Fruit fly (Drosophila melanogaster): ENCODE measurements around the gene sgg.
A peak's percentile ranks its signal among the peaks of the same experiment; 100 is the strongest.

Gene sgg

DNA sequence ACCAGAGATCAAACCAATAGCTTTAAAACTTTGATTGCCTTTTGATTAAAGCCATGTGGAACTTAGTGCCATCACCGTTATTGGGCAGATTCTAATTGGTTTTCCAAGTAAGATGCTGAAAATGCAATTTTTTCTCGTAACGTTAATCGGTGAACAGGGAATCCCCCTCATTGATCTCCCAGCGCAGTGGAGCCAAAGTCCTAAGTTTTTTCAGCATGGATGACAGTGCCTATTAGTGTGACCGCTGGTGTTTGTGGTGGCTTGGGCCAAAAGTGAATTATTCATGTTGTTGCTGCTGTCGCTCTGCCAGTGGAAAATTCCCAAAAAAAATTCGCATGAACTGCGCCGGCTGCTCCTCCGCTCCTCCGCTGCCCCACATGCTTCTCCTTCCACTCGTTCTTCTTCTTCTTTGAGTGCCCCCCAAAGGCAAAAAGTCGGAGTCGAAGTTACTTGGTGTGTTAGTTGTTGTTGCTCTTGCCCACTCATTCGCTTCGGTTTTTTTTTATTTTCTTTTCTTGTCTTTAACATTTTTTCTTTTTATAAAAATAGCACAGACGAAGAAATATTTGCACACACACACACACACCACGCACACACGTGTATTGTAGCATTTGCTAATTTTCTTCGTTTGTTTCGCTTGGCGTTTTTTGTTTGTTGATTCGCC lies 14.3 kb downstream of the sgg start (continued):
- no peak for TF ChIP-seq CG30020 (tag; optimal IDR thresholded peaks at IDR 0.05)
- peak; percentile 2 for TF ChIP-seq Dip3 (GFP tag; optimal IDR thresholded peaks at IDR 0.05)
- TF ChIP-seq crol (GFP tag; IDR thresholded peaks at IDR 0.05) = no peak
- TF ChIP-seq knrl (GFP tag; IDR thresholded peaks at IDR 0.05; ENCODE audit: partially characterized antibody) = 0 out of 3 replicates have a peak, but pooled peaks have one; percentile 6
- peak; percentile 20 for TF ChIP-seq CG17385 (GFP tag; optimal IDR thresholded peaks at IDR 0.05)
- TF ChIP-seq Abd-B (GFP tag; optimal IDR thresholded peaks at IDR 0.05) = no peak
- no peak for TF ChIP-seq CG18011 (GFP tag; optimal IDR thresholded peaks at IDR 0.05)
- TF ChIP-seq CG11695 (GFP tag; IDR thresholded peaks at IDR 0.05) = 0 out of 3 replicates have a peak, but pooled peaks have one; percentile 37
- no peak for TF ChIP-seq Blimp-1 (GFP tag; optimal IDR thresholded peaks at IDR 0.05)
- no peak for TF ChIP-seq Gug (GFP tag; IDR thresholded peaks at IDR 0.05)
- no peak for TF ChIP-seq prd (optimal IDR thresholded peaks at IDR 0.05)
- 0 out of 3 replicates have a peak, but pooled peaks have one; percentile 16 for TF ChIP-seq prd (GFP tag; IDR thresholded peaks at IDR 0.05)
- TF ChIP-seq ro (GFP tag; IDR thresholded peaks at IDR 0.05) = no peak
- no peak for TF ChIP-seq bigmax (GFP tag; optimal IDR thresholded peaks at IDR 0.05)
- TF ChIP-seq CG31388 (GFP tag; optimal IDR thresholded peaks at IDR 0.05) = no peak
- peak; percentile 51 for TF ChIP-seq nom (GFP tag; optimal IDR thresholded peaks at IDR 0.05)
- no peak for TF ChIP-seq CG15269 (tag; optimal IDR thresholded peaks at IDR 0.05)
- no peak for TF ChIP-seq wdn (GFP tag; IDR thresholded peaks at IDR 0.05)
- TF ChIP-seq ase (GFP tag; IDR thresholded peaks at IDR 0.05) = 0 out of 3 replicates have a peak, but pooled peaks have one; percentile 18
- no peak for TF ChIP-seq CG8359 (GFP tag; optimal IDR thresholded peaks at IDR 0.05; ENCODE audit: borderline replicate concordance)
- no peak for TF ChIP-seq CG14860 (GFP tag; IDR thresholded peaks at IDR 0.05; ENCODE audit: partially characterized antibody)
- TF ChIP-seq nerfin-2 (GFP tag; IDR thresholded peaks at IDR 0.05; ENCODE audit: partially characterized antibody) = no peak
- no peak for TF ChIP-seq tin (GFP tag; optimal IDR thresholded peaks at IDR 0.05)
- TF ChIP-seq CG33213 (GFP tag; optimal IDR thresholded peaks at IDR 0.05) = no peak
- TF ChIP-seq Stat92E (GFP tag; optimal IDR thresholded peaks at IDR 0.05) = peak in 1 of 3 experiments; percentile 18
- peak; percentile 41; the same call in 1 of the 3 replicates for TF ChIP-seq z (GFP tag; IDR thresholded peaks at IDR 0.05)
- 0 out of 2 replicates have a peak, but pooled peaks have one; percentile 64 for TF ChIP-seq CG11696 (GFP tag; IDR thresholded peaks at IDR 0.05)
- TF ChIP-seq H2.0 (GFP tag; IDR thresholded peaks at IDR 0.05) = 0 out of 2 replicates have a peak, but pooled peaks have one; percentile 7
- TF ChIP-seq al (GFP tag; IDR thresholded peaks at IDR 0.05) = 0 out of 2 replicates have a peak, but pooled peaks have one; percentile 42
- TF ChIP-seq vvl (GFP tag; IDR thresholded peaks at IDR 0.05) = peak; percentile 14; the same call in 1 of the 2 replicates
- 0 out of 2 replicates have a peak, but pooled peaks have one; percentile 28 for TF ChIP-seq Rfx (GFP tag; IDR thresholded peaks at IDR 0.05)
- no peak for TF ChIP-seq aop (GFP tag; IDR thresholded peaks at IDR 0.05)
- TF ChIP-seq sd (tag; optimal IDR thresholded peaks at IDR 0.05) = no peak
- TF ChIP-seq Poxn (GFP tag; IDR thresholded peaks at IDR 0.05) = no peak
- no peak for TF ChIP-seq fru (optimal IDR thresholded peaks at IDR 0.05)
- no peak for TF ChIP-seq crp (GFP tag; optimal IDR thresholded peaks at IDR 0.05)
- no peak for TF ChIP-seq Nf-YB (GFP tag; optimal IDR thresholded peaks at IDR 0.05)
- TF ChIP-seq zfh2 (GFP tag; optimal IDR thresholded peaks at IDR 0.05) = peak; percentile 13
- TF ChIP-seq CG11456 (GFP tag; IDR thresholded peaks at IDR 0.05) = no peak; the same call in 2 of the 3 replicates
- TF ChIP-seq Vsx1 (GFP tag; optimal IDR thresholded peaks at IDR 0.05) = no peak
- no peak for TF ChIP-seq CG8089 (GFP tag; optimal IDR thresholded peaks at IDR 0.05)

Measured in whole organism, embryonic.